Worm (Caenorhabditis elegans): ENCODE measurements around the gene imp-3.

- TF ChIP-seq unc-62 (GFP tag; optimal IDR thresholded peaks at IDR 0.05) = no peak
- no peak for TF ChIP-seq ama-1 (optimal IDR thresholded peaks at IDR 0.05)
- TF ChIP-seq nhr-77 (tag; optimal IDR thresholded peaks at IDR 0.05) = no peak
- TF ChIP-seq nhr-28 (tag; optimal IDR thresholded peaks at IDR 0.05) = no peak
These were observed 40.7 kb upstream of the imp-3 start, which contains the start of gene mvb-12 for ce11 chrIV:7830151-7830550.

Data from whole organism, L3 larva.